Fruit fly (Drosophila melanogaster) whole organism, embryonic: ENCODE results near the gene Rbfox1.

Source experiments
- Ada2b ChIP-seq: fragments of 200-800 bp; sonication (Bioruptor generic); IDR thresholded peaks from 2 replicates; pipeline ENCODE4 v1.3.6; 2022; ENCODE audit warnings: missing biosample characterization, missing genetic modification characterization
- CG10959 ChIP-seq: fragments of 200-800 bp; sonication (Bioruptor generic); IDR thresholded peaks from 2 replicates; pipeline ENCODE4 v1.3.6; 2022; ENCODE audit warnings: missing biosample characterization, missing genetic modification characterization
- CG2875 ChIP-seq: fragments of 200-800 bp; sonication (Bioruptor generic); optimal IDR thresholded peaks from 2 replicates; lab custom pipeline; 2017; ENCODE audit warnings: missing biosample characterization, mild to moderate bottlenecking, missing genetic modification characterization, missing genetic modification reagents
- CG2889 ChIP-seq: fragments of 200-800 bp; sonication (Bioruptor generic); IDR thresholded peaks from 3 replicates; pipeline ENCODE4 v1.3.6; 2022; ENCODE audit warnings: missing biosample characterization, missing genetic modification characterization
- CG4820 ChIP-seq: fragments of 200-800 bp; sonication (Bioruptor generic); optimal IDR thresholded peaks from 3 replicates; lab custom pipeline; 2016; ENCODE audit warnings: missing biosample characterization, missing genetic modification characterization
- CG6791 ChIP-seq: fragments of 200-800 bp; sonication (Bioruptor generic); IDR thresholded peaks from 3 replicates; pipeline ENCODE4 v1.3.6; 2022; ENCODE audit warnings: missing biosample characterization, missing genetic modification characterization; ENCODE audit not compliant: partially characterized antibody
- CG7357 ChIP-seq: fragments of 200-800 bp; sonication (Bioruptor generic); IDR thresholded peaks from 3 replicates; pipeline ENCODE4 v1.3.6; 2022; ENCODE audit warnings: missing biosample characterization, missing genetic modification characterization
- CG7786 ChIP-seq: fragments of 200-800 bp; sonication (Bioruptor generic); optimal IDR thresholded peaks from 2 replicates; lab custom pipeline; 2016; ENCODE audit warnings: missing biosample characterization, missing genetic modification characterization
- CG8290 ChIP-seq, 3 experiments: fragments of 200-800 bp; sonication (Bioruptor generic); optimal IDR thresholded peaks; 2 replicates each; lab custom pipeline; 2016 to 2019; ENCODE audit warnings: missing biosample characterization in 3 of 3, missing genetic modification characterization in 3 of 3, mild to moderate bottlenecking in 2 of 3, moderate library complexity in 1 of 3
- CG9609 ChIP-seq: fragments of 200-800 bp; sonication (Bioruptor generic); optimal IDR thresholded peaks from 3 replicates; lab custom pipeline; 2016; ENCODE audit warnings: missing biosample characterization, missing genetic modification characterization
- CTCF ChIP-seq: fragments of 200-800 bp; sonication (Bioruptor generic); optimal IDR thresholded peaks from 2 replicates; lab custom pipeline; 2017; ENCODE audit warnings: missing biosample characterization, mild to moderate bottlenecking, missing genetic modification characterization, moderate library complexity
- Drgx ChIP-seq: fragments of 200-800 bp; sonication (Bioruptor generic); IDR thresholded peaks from 2 replicates; pipeline ENCODE4 v1.3.6; 2022; ENCODE audit warnings: missing biosample characterization, missing genetic modification characterization
- Ets65A ChIP-seq: fragments of 200-800 bp; sonication (Bioruptor generic); peaks from one replicate; lab custom pipeline; 2016; ENCODE audit warnings: missing biosample characterization, missing genetic modification characterization
- Fer1 ChIP-seq: fragments of 200-800 bp; sonication (Bioruptor generic); optimal IDR thresholded peaks from 2 replicates; lab custom pipeline; 2017; ENCODE audit warnings: missing biosample characterization, mild to moderate bottlenecking, missing genetic modification characterization
- Fer2 ChIP-seq: fragments of 200-800 bp; sonication (Bioruptor generic); optimal IDR thresholded peaks from 2 replicates; lab custom pipeline; 2018; ENCODE audit warnings: missing biosample characterization, mild to moderate bottlenecking, missing genetic modification characterization, moderate library complexity
- Gsc ChIP-seq: fragments of 200-800 bp; sonication (Bioruptor generic); IDR thresholded peaks from 2 replicates; pipeline ENCODE4 v1.3.6; 2022; ENCODE audit warnings: missing biosample characterization, missing genetic modification characterization
- HLH4C ChIP-seq: fragments of 200-800 bp; sonication (Bioruptor generic); IDR thresholded peaks from 3 replicates; pipeline ENCODE4 v1.3.6; 2022; ENCODE audit warnings: missing biosample characterization, missing genetic modification characterization; ENCODE audit not compliant: partially characterized antibody
- Hmx ChIP-seq: fragments of 200-800 bp; sonication (Bioruptor generic); optimal IDR thresholded peaks from 2 replicates; lab custom pipeline; 2016; ENCODE audit warnings: missing biosample characterization, missing genetic modification characterization
- abd-A ChIP-seq: fragments of 200-800 bp; sonication (Bioruptor generic); optimal IDR thresholded peaks from 3 replicates; lab custom pipeline; 2019; ENCODE audit warnings: missing biosample characterization, mild to moderate bottlenecking, missing genetic modification characterization, moderate library complexity
- ara ChIP-seq: fragments of 200-800 bp; sonication (Bioruptor generic); IDR thresholded peaks from 2 replicates; pipeline ENCODE4 v1.3.6; 2022; ENCODE audit warnings: missing biosample characterization, missing genetic modification characterization
- ash1 ChIP-seq: fragments of 200-800 bp; sonication (Bioruptor generic); optimal IDR thresholded peaks from 2 replicates; lab custom pipeline; 2018; ENCODE audit warnings: missing biosample characterization, mild to moderate bottlenecking, missing genetic modification characterization
- cg ChIP-seq: fragments of 200-800 bp; sonication (Bioruptor generic); optimal IDR thresholded peaks from 3 replicates; lab custom pipeline; 2019; ENCODE audit warnings: missing biosample characterization, mild to moderate bottlenecking, missing genetic modification characterization, moderate library complexity
- chinmo ChIP-seq: fragments of 200-800 bp; sonication (Bioruptor generic); IDR thresholded peaks from 4 replicates; pipeline ENCODE4 v1.3.6; 2022; ENCODE audit warnings: missing biosample characterization, missing genetic modification characterization; ENCODE audit not compliant: partially characterized antibody
- crol ChIP-seq: fragments of 200-800 bp; sonication (Bioruptor generic); IDR thresholded peaks from 2 replicates; pipeline ENCODE4 v1.3.6; 2022; ENCODE audit warnings: missing biosample characterization, missing genetic modification characterization
- dmrt11E ChIP-seq: fragments of 200-800 bp; sonication (Bioruptor generic); optimal IDR thresholded peaks from 3 replicates; lab custom pipeline; 2018; ENCODE audit warnings: missing biosample characterization, mild to moderate bottlenecking, missing genetic modification characterization, moderate library complexity
- dysf ChIP-seq: fragments of 200-800 bp; sonication (Bioruptor generic); IDR thresholded peaks from 3 replicates; pipeline ENCODE4 v1.3.6; 2022; ENCODE audit warnings: missing biosample characterization, missing genetic modification characterization
- exex ChIP-seq: fragments of 200-800 bp; sonication (Bioruptor generic); optimal IDR thresholded peaks from 4 replicates; lab custom pipeline; 2018; ENCODE audit warnings: missing biosample characterization, mild to moderate bottlenecking, missing genetic modification characterization, moderate library complexity
- gcm ChIP-seq: fragments of 200-800 bp; sonication (Bioruptor generic); optimal IDR thresholded peaks from 2 replicates; lab custom pipeline; 2019; ENCODE audit warnings: missing biosample characterization, mild to moderate bottlenecking, missing genetic modification characterization, moderate library complexity
- klu ChIP-seq: fragments of 200-800 bp; sonication (Bioruptor generic); IDR thresholded peaks from 2 replicates; pipeline ENCODE4 v1.3.6; 2022; ENCODE audit warnings: missing biosample characterization, missing genetic modification characterization
- kni ChIP-seq: fragments of 200-800 bp; sonication (Bioruptor generic); optimal IDR thresholded peaks from 3 replicates; lab custom pipeline; 2017; ENCODE audit warnings: mild to moderate bottlenecking, missing biosample characterization, missing genetic modification reagents, missing genetic modification characterization
- sens ChIP-seq: fragments of 200-800 bp; sonication (Bioruptor generic); peaks from one replicate; lab custom pipeline; 2016; ENCODE audit warnings: missing biosample characterization, missing genetic modification characterization
- sug ChIP-seq: fragments of 200-800 bp; optimal IDR thresholded peaks from 2 replicates; lab custom pipeline; 2019; ENCODE audit warnings: missing biosample characterization, mild to moderate bottlenecking, missing genetic modification characterization, moderate library complexity
- toy ChIP-seq: fragments of 200-800 bp; sonication (Bioruptor generic); IDR thresholded peaks from 2 replicates; pipeline ENCODE4 v1.3.6; 2022; ENCODE audit warnings: missing biosample characterization, missing genetic modification characterization
- twi ChIP-seq: fragments of 200-800 bp; optimal IDR thresholded peaks from 2 replicates; lab custom pipeline; 2019; ENCODE audit warnings: missing biosample characterization, mild to moderate bottlenecking, missing genetic modification characterization, moderate library complexity
- vvl ChIP-seq: fragments of 200-800 bp; sonication (Bioruptor generic); IDR thresholded peaks from 2 replicates; pipeline ENCODE4 v1.3.6; 2022; ENCODE audit warnings: missing biosample characterization, missing genetic modification characterization

Rbfox1 gene

DNA sequence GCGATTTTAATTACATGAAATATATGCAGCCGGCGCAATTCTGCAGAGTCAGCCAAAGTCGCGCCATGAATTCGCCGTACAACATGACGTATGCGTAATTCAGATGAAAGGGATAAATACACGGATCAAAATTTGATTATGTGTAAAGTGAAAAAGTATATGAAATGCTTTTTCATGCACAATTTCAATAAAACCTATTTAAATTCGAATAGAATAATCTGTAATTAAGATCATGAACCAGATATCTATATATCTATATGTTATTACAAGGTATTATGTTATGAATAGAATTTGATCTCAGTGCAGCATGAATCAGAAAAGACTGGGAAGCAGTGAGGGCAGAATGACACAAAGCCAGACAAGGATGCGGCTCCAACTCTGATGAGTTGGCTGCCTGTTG, 63.1 kb downstream of the Rbfox1 start:
- no peak for TF ChIP-seq CG10959 (GFP tag; lab: Robert Waterston, UW)
- peak; percentile 4 for TF ChIP-seq Ets65A (GFP tag; lab: Kevin White, UChicago)
- no peak for TF ChIP-seq CG4820 (GFP tag; lab: Kevin White, UChicago)
- TF ChIP-seq Gsc, result no peak
- TF ChIP-seq Hmx (GFP tag; lab: Kevin White, UChicago), result no peak

DNA sequence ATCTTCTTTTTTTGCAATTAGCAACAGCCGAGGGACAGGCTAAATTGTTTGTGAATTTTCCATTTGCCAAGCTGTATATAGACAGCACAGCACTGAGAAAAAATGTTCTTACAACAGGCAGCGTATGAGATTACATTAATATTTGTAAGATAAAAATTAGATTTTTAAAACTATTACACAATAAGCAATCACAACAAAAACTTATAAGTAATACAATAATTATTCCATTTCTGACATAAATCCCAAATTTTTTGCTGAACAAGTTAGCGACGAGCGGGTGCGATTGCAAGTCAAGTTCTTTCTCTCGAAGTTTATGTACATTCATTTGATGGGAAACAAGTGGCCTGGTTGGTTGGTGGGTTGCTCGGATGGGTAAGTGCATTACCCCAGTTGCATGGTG, 63.8 kb downstream of the Rbfox1 start:
- TF ChIP-seq Drgx, result peak; percentile 49; the same call in 1 of the 2 replicates
- TF ChIP-seq CG7357 (GFP tag; lab: Robert Waterston, UW), result no peak

DNA sequence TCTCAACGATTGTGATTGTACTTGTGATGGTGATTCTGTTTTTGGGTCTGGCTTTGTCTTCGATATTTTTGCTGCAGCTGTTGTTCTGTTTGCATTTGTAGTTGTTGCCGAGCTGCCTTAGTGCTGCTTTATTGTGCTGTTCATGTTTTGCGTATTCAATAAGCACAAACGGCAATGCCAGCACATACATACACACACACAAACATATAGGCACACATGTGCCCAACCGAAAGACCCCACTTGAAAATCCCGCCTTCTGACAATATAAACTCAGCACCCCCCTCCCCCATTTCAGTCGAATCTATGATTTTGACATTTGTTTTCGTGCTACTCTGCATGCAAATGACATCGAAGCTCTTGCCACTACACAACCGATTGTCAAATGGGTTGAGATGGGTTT, 68.9 kb downstream of the Rbfox1 start:
- TF ChIP-seq ara (GFP tag; lab: Robert Waterston, UW) (0 out of 2 replicates have a peak, but pooled peaks have one; percentile 28), abd-A (no peak), klu (no peak), CG6791 (no peak), exex (tag; lab: Kevin White, UChicago) (no peak), CG7786 (GFP tag; lab: Kevin White, UChicago) (no peak), sens (GFP tag; lab: Kevin White, UChicago) (peak; percentile 40), kni (GFP tag; lab: Kevin White, UChicago) (peak; percentile 42), CG8290 (GFP tag; optimal IDR thresholded peaks at IDR 0.05; lab: Kevin White, UChicago) (no peak), CG8290 (tag; optimal IDR thresholded peaks at IDR 0.05; lab: Kevin White, UChicago) (peak in 1 of 2 experiments; percentile 18), toy (GFP tag; lab: Robert Waterston, UW) (no peak), twi (tag; lab: Kevin White, UChicago) (peak; percentile 58), cg (GFP tag; lab: Kevin White, UChicago) (peak; percentile 40), chinmo (GFP tag; lab: Robert Waterston, UW) (peak; percentile 87; the same call in 2 of the 4 replicates), vvl (GFP tag; lab: Robert Waterston, UW) (peak; percentile 31; the same call in 1 of the 2 replicates), sug (tag; lab: Kevin White, UChicago) (peak; percentile 52), dysf (GFP tag; lab: Robert Waterston, UW) (peak; percentile 33; the same call in 1 of the 3 replicates), CG2875 (GFP tag; lab: Kevin White, UChicago) (no peak), crol (GFP tag; lab: Robert Waterston, UW) (0 out of 2 replicates have a peak, but pooled peaks have one; percentile 17), Fer2 (no peak), Fer1 (GFP tag; lab: Kevin White, UChicago) (no peak)

DNA sequence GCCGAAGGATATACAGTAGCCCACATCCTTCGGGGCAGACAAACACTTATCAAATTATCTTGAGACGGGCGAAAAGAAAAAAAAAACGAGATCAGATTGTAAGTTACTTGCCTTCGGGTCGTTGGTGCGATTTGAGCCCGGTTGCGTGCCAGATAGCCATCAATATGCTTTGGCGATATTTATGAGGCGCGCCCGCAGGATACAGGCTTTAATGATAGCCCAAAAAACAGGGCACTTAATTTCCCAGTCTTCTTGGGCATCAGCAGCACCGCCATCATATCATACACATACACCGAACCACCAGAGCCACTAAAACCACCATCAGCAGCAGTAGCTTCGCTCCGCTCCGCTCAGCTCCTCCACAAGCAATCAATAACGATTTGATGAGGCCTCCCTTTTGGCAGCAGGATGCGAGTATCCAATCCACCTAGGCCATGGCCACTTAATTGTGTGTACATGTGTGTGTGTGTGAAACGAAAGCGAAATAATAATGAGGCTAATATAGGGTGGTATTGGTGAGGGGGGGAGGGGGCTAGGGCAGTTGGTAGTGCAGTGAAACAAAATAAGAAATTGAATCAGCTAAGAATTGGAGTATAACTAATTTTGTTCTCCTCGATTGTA, 69.7 kb downstream of the Rbfox1 start:
- TF ChIP-seq ash1 (GFP tag; lab: Kevin White, UChicago), result no peak
- 0 out of 2 replicates have a peak, but pooled peaks have one; percentile 10 for TF ChIP-seq Drgx
- peak; percentile 36; the same call in 1 of the 2 replicates for TF ChIP-seq crol (GFP tag; lab: Robert Waterston, UW)
- peak; percentile 50 for TF ChIP-seq gcm (GFP tag; lab: Kevin White, UChicago)
- TF ChIP-seq dmrt11E (tag; lab: Kevin White, UChicago), result no peak
- TF ChIP-seq CG2889, result no peak
- TF ChIP-seq CTCF (GFP tag; lab: Kevin White, UChicago), result no peak
- TF ChIP-seq Ada2b (GFP tag; lab: Robert Waterston, UW), result no peak
- TF ChIP-seq HLH4C, result no peak
- no peak for TF ChIP-seq CG9609
